Worm (Caenorhabditis elegans): ENCODE data around the gene ZK488.6.

ZK488.6 gene

DNA sequence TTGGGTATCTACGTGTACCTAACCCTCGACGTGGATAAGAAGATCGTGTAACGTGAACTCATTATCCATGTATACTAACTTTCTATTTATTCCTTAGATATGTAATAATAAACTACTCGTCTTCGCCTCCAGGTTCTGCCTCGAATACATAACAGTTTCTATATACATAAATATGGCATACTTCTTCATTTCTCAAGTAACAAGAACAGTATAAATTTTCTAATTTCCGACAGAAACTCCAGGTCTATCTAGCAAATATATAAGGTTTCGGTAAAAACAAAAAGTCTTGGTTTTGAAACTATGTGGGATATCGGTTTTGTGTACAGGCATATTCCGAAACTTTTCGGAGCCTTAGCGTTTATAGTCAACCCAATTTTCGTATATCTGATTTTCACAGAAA, 48.0 kb downstream of the ZK488.6 start, which contains the start of gene srj-37:
Gene srj-37 (plus strand): TSS at position 301 of the 400 bp plus-strand sequence.
- TF ChIP-seq ztf-29 (GFP tag; IDR thresholded peaks at IDR 0.05): no peak
- no peak for TF ChIP-seq ztf-23 (GFP tag; IDR thresholded peaks at IDR 0.05)
- TF ChIP-seq T22C8.4 (GFP tag; IDR thresholded peaks at IDR 0.05): no peak
- no peak for TF ChIP-seq ref-1 (GFP tag; conservative IDR thresholded peaks at IDR 0.05)
- no peak for TF ChIP-seq tab-1 (GFP tag; IDR thresholded peaks at IDR 0.05)
- no peak for TF ChIP-seq cog-1 (tag; optimal IDR thresholded peaks at IDR 0.05)
- TF ChIP-seq flt-1 (GFP tag; IDR thresholded peaks at IDR 0.05): no peak
- no peak for TF ChIP-seq klf-2 (GFP tag; conservative IDR thresholded peaks at IDR 0.05)
- no peak for TF ChIP-seq med-1 (GFP tag; optimal IDR thresholded peaks at IDR 0.05; ENCODE audit: insufficient read depth)

Data from whole organism, midembryonic.